Worm (Caenorhabditis elegans) whole organism, young adult: ENCODE data around the gene R01H2.2.

Experiments
- B0035.1 ChIP-seq: sonication (generic microtip); optimal IDR thresholded peaks from 2 replicates; lab custom pipeline; 2016; ENCODE audit warnings: missing genetic modification characterization, mild to moderate bottlenecking, missing compliant biosample characterization, missing genotype, missing genetic modification reagents
- B0261.1 ChIP-seq: sonication (generic microtip); optimal IDR thresholded peaks from 2 replicates; lab custom pipeline; 2016; ENCODE audit warnings: mild to moderate bottlenecking, missing genetic modification characterization, moderate library complexity, missing compliant biosample characterization
- D2030.7 ChIP-seq: fragments of 200-800 bp; sonication (Bioruptor generic); IDR thresholded peaks from 2 replicates; pipeline ENCODE4 v1.3.6; 2022; ENCODE audit warnings: missing genetic modification reagents, missing genetic modification characterization, missing compliant biosample characterization
- F10E7.11 ChIP-seq: sonication (generic microtip); optimal IDR thresholded peaks from 2 replicates; lab custom pipeline; 2017; ENCODE audit warnings: mild to moderate bottlenecking, missing genetic modification characterization, moderate library complexity, missing compliant biosample characterization
- F23B12.7 ChIP-seq: sonication (generic microtip); optimal IDR thresholded peaks from 2 replicates; lab custom pipeline; 2017; ENCODE audit warnings: missing genetic modification characterization, mild to moderate bottlenecking, missing compliant biosample characterization, antibody characterized with exemption, moderate library complexity; ENCODE audit not compliant: insufficient read depth
- F39B2.1 ChIP-seq: fragments of 200-800 bp; sonication (Bioruptor generic); IDR thresholded peaks from 2 replicates; pipeline ENCODE4 v1.3.6; 2022; ENCODE audit warnings: missing genetic modification reagents, missing genetic modification characterization, missing compliant biosample characterization
- F49E8.2 ChIP-seq: sonication (generic microtip); optimal IDR thresholded peaks from 3 replicates; lab custom pipeline; 2017; ENCODE audit warnings: missing genetic modification characterization, mild to moderate bottlenecking, missing compliant biosample characterization, antibody characterized with exemption, moderate library complexity; ENCODE audit not compliant: insufficient read depth
- F57C9.4 ChIP-seq: sonication (generic microtip); optimal IDR thresholded peaks from 2 replicates; lab custom pipeline; 2017; ENCODE audit warnings: mild to moderate bottlenecking, missing genetic modification characterization, missing compliant biosample characterization
- T26A5.8 ChIP-seq: sonication (generic microtip); optimal IDR thresholded peaks from 2 replicates; lab custom pipeline; 2016; ENCODE audit warnings: missing genetic modification characterization, missing compliant biosample characterization
- Y53G8AR.9 ChIP-seq: fragments of 200-800 bp; sonication (Bioruptor generic); conservative IDR thresholded peaks from 2 replicates; pipeline ENCODE4 v1.3.6; 2022; ENCODE audit warnings: missing genetic modification reagents, missing genetic modification characterization, missing compliant biosample characterization
- Y56A3A.18 ChIP-seq: fragments of 200-800 bp; sonication (Bioruptor generic); IDR thresholded peaks from 2 replicates; pipeline ENCODE4 v1.3.6; 2022; ENCODE audit warnings: missing genetic modification reagents, missing genetic modification characterization, missing compliant biosample characterization
- Y95B8A.8 ChIP-seq: fragments of 200-800 bp; sonication (Bioruptor generic); IDR thresholded peaks from 2 replicates; pipeline ENCODE4 v1.3.6; 2022; ENCODE audit warnings: missing genetic modification reagents, missing genetic modification characterization, missing compliant biosample characterization
- ZK185.1 ChIP-seq: sonication (generic microtip); optimal IDR thresholded peaks from 2 replicates; lab custom pipeline; 2016; ENCODE audit warnings: mild to moderate bottlenecking, missing genetic modification characterization, missing compliant biosample characterization; ENCODE audit not compliant: poor library complexity, severe bottlenecking
- akir-1 ChIP-seq: fragments of 200-800 bp; sonication (Bioruptor generic); optimal IDR thresholded peaks from 2 replicates; lab custom pipeline; 2018; ENCODE audit warnings: mild to moderate bottlenecking, missing genetic modification characterization, moderate library complexity, missing compliant biosample characterization
- attf-6 ChIP-seq: fragments of 200-800 bp; sonication (Bioruptor generic); IDR thresholded peaks from 2 replicates; pipeline ENCODE4 v1.3.6; 2022; ENCODE audit warnings: missing genetic modification reagents, missing genetic modification characterization, missing compliant biosample characterization
- bed-1 ChIP-seq: fragments of 200-800 bp; sonication (Bioruptor generic); IDR thresholded peaks from 2 replicates; pipeline ENCODE4 v1.3.6; 2022; ENCODE audit warnings: missing genetic modification reagents, missing genetic modification characterization, missing compliant biosample characterization
- ceh-40 ChIP-seq: fragments of 200-800 bp; sonication (Bioruptor generic); IDR thresholded peaks from 2 replicates; pipeline ENCODE4 v1.3.6; 2022; ENCODE audit warnings: missing genetic modification characterization, missing compliant biosample characterization
- ceh-58 ChIP-seq: fragments of 200-800 bp; sonication (Bioruptor generic); IDR thresholded peaks from 2 replicates; pipeline ENCODE4 v1.3.6; 2022; ENCODE audit warnings: missing genetic modification characterization, missing compliant biosample characterization
- ceh-91 ChIP-seq: fragments of 200-800 bp; sonication (Bioruptor generic); IDR thresholded peaks from 2 replicates; pipeline ENCODE4 v1.3.6; 2022; ENCODE audit warnings: missing genetic modification reagents, missing genetic modification characterization, missing compliant biosample characterization
- die-1 ChIP-seq: sonication (generic microtip); optimal IDR thresholded peaks from 2 replicates; lab custom pipeline; 2016; ENCODE audit warnings: missing genotype, mild to moderate bottlenecking, missing genetic modification characterization, missing compliant biosample characterization
- dox-1 ChIP-seq: fragments of 200-800 bp; sonication (Bioruptor generic); IDR thresholded peaks from 2 replicates; pipeline ENCODE4 v1.3.6; 2022; ENCODE audit warnings: missing genetic modification reagents, missing genetic modification characterization, missing compliant biosample characterization
- gei-17 ChIP-seq: fragments of 200-800 bp; sonication (Bioruptor generic); optimal IDR thresholded peaks from 2 replicates; lab custom pipeline; 2018; ENCODE audit warnings: mild to moderate bottlenecking, missing genetic modification characterization, missing compliant biosample characterization
- hmg-1.2 ChIP-seq: fragments of 200-800 bp; sonication (Bioruptor generic); IDR thresholded peaks from 2 replicates; pipeline ENCODE4 v1.3.6; 2022; ENCODE audit warnings: missing genetic modification reagents, missing genetic modification characterization, missing compliant biosample characterization
- hrde-1 ChIP-seq: sonication (generic microtip); optimal IDR thresholded peaks from 2 replicates; lab custom pipeline; 2016; ENCODE audit warnings: missing genetic modification characterization, mild to moderate bottlenecking, missing compliant biosample characterization, moderate library complexity, missing genotype, missing genetic modification reagents, borderline replicate concordance
- lag-1 ChIP-seq: fragments of 200-800 bp; sonication (Bioruptor generic); IDR thresholded peaks from 2 replicates; pipeline ENCODE4 v1.3.6; 2022; ENCODE audit warnings: missing genetic modification reagents, missing genetic modification characterization, missing compliant biosample characterization
- let-607 ChIP-seq, 2 experiments: fragments of 200-800 bp in 1 of 2; sonication (Bioruptor generic) in 1 of 2; sonication (generic microtip) in 1 of 2; optimal IDR thresholded peaks; 2 replicates each; lab custom pipeline; 2016 to 2018; ENCODE audit warnings: mild to moderate bottlenecking in 2 of 2, missing compliant biosample characterization in 2 of 2, missing genetic modification characterization in 2 of 2, moderate library complexity in 2 of 2, missing genotype in 1 of 2
- lin-26 ChIP-seq: fragments of 200-800 bp; sonication (Bioruptor generic); IDR thresholded peaks from 2 replicates; pipeline ENCODE4 v1.3.6; 2022; ENCODE audit warnings: missing genetic modification reagents, missing genetic modification characterization, missing compliant biosample characterization
- lin-54 ChIP-seq: fragments of 200-800 bp; sonication (Bioruptor generic); optimal IDR thresholded peaks from 2 replicates; lab custom pipeline; 2018; ENCODE audit warnings: mild to moderate bottlenecking, missing genetic modification characterization, missing compliant biosample characterization
- lsl-1 ChIP-seq: fragments of 200-800 bp; sonication (Bioruptor generic); optimal IDR thresholded peaks from 2 replicates; lab custom pipeline; 2018; ENCODE audit warnings: mild to moderate bottlenecking, missing genetic modification characterization, moderate library complexity, missing compliant biosample characterization
- madf-10 ChIP-seq: sonication (generic microtip); optimal IDR thresholded peaks from 2 replicates; lab custom pipeline; 2016; ENCODE audit warnings: mild to moderate bottlenecking, missing genetic modification characterization, missing compliant biosample characterization
- madf-8 ChIP-seq: fragments of 200-800 bp; sonication (Bioruptor generic); conservative IDR thresholded peaks from 2 replicates; pipeline ENCODE4 v1.3.6; 2022; ENCODE audit warnings: missing genetic modification reagents, missing genetic modification characterization, missing compliant biosample characterization
- mxl-1 ChIP-seq: sonication (generic microtip); optimal IDR thresholded peaks from 2 replicates; lab custom pipeline; 2016; ENCODE audit warnings: missing genetic modification characterization, missing compliant biosample characterization
- nhr-179 ChIP-seq: sonication (generic microtip); optimal IDR thresholded peaks from 2 replicates; lab custom pipeline; 2016; ENCODE audit warnings: mild to moderate bottlenecking, missing genetic modification characterization, missing compliant biosample characterization
- nhr-90 ChIP-seq: sonication (generic microtip); optimal IDR thresholded peaks from 2 replicates; lab custom pipeline; 2016; ENCODE audit warnings: missing genotype, mild to moderate bottlenecking, missing genetic modification characterization, missing compliant biosample characterization
- rec-8 ChIP-seq, 2 experiments: sonication (generic microtip); optimal IDR thresholded peaks; 2 replicates each; lab custom pipeline; 2016; ENCODE audit warnings: mild to moderate bottlenecking in 2 of 2, missing genetic modification characterization in 2 of 2, missing genetic modification reagents in 2 of 2, missing genotype in 2 of 2, missing biosample characterization in 1 of 2, missing compliant biosample characterization in 1 of 2, moderate library complexity in 1 of 2
- rpc-1 ChIP-seq, 2 experiments: fragments of 150-350 bp in 1 of 2; sonication (generic microtip) in 1 of 2; optimal IDR thresholded peaks; 2 replicates each; lab custom pipeline; 2014 to 2018; ENCODE audit warnings: missing biosample characterization in 1 of 2, missing genetic modification characterization in 1 of 2, missing genetic modification reagents in 1 of 2, missing genotype in 1 of 2
- sdz-38 ChIP-seq: sonication (generic microtip); optimal IDR thresholded peaks from 2 replicates; lab custom pipeline; 2016; ENCODE audit warnings: missing genotype, missing genetic modification characterization, missing compliant biosample characterization
- snpc-1.1 ChIP-seq: sonication (generic microtip); optimal IDR thresholded peaks from 2 replicates; lab custom pipeline; 2017; ENCODE audit warnings: missing genetic modification characterization, mild to moderate bottlenecking, missing compliant biosample characterization, antibody characterized with exemption, moderate library complexity, missing genotype, missing genetic modification reagents; ENCODE audit not compliant: insufficient read depth
- somi-1 ChIP-seq: fragments of 200-800 bp; sonication (Bioruptor generic); optimal IDR thresholded peaks from 2 replicates; lab custom pipeline; 2018; ENCODE audit warnings: mild to moderate bottlenecking, missing genetic modification characterization, missing compliant biosample characterization
- unc-62 ChIP-seq: fragments of 150-350 bp; optimal IDR thresholded peaks from 2 replicates; lab custom pipeline; 2014; ENCODE audit warnings: missing biosample characterization, missing genetic modification reagents, missing genetic modification characterization
- ztf-18 ChIP-seq: sonication (generic microtip); optimal IDR thresholded peaks from 2 replicates; lab custom pipeline; 2016; ENCODE audit warnings: missing genotype, mild to moderate bottlenecking, missing genetic modification characterization, missing compliant biosample characterization
- ztf-6 ChIP-seq: fragments of 200-800 bp; sonication (Bioruptor generic); IDR thresholded peaks from 2 replicates; pipeline ENCODE4 v1.3.6; 2022; ENCODE audit warnings: missing genetic modification reagents, missing genetic modification characterization, missing compliant biosample characterization

Gene R01H2.2

DNA sequence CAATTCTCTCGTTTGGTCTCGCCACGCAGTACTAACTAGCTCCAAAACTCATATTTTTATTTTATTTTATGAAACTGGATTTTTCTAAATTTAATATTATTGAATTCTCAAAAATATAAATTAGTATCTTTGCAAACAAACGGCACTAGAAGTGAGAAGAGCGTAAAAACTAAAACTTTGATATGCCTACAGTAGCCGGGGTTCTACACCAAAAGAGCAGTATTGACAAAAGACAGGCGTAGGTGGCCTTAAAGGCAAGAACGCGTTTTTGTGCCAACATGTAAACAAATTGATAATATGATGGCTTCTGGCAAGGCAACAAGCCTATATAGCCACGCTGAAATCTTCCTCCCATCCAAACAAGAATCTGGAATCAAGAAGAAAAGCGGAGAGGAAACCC, 6.2 kb downstream of the R01H2.2 start, which contains the start of gene R01H2.1:
Gene R01H2.1, plus strand, starts transcription at position 301 of the 400 bp plus-strand sequence.
- TF ChIP-seq let-607 (tag; optimal IDR thresholded peaks at IDR 0.05; lab: Kevin White, UChicago), result no peak
- TF ChIP-seq lin-26, result no peak
- TF ChIP-seq F49E8.2 (tag; lab: Kevin White, UChicago), result no peak
- no peak for TF ChIP-seq nhr-179
- TF ChIP-seq ztf-18 (tag; lab: Kevin White, UChicago), result no peak
- TF ChIP-seq gei-17 (GFP tag; lab: Kevin White, UChicago), result no peak
- TF ChIP-seq madf-10 (tag; lab: Kevin White, UChicago), result no peak
- TF ChIP-seq ZK185.1 (tag; lab: Kevin White, UChicago), result no peak
- no peak for TF ChIP-seq mxl-1 (tag; lab: Kevin White, UChicago)
- no peak for TF ChIP-seq lsl-1 (GFP tag; lab: Kevin White, UChicago)
- no peak for TF ChIP-seq rec-8 (tag; optimal IDR thresholded peaks at IDR 0.05; lab: Kevin White, UChicago)
- no peak for TF ChIP-seq Y95B8A.8
- TF ChIP-seq attf-6 (GFP tag; lab: Robert Waterston, UW), result no peak
- no peak for TF ChIP-seq F39B2.1 (GFP tag; lab: Robert Waterston, UW)
- TF ChIP-seq ceh-58 (GFP tag; lab: Robert Waterston, UW), result no peak
- no peak for TF ChIP-seq rpc-1 (optimal IDR thresholded peaks at IDR 0.05; lab: Kevin White, UChicago)
- TF ChIP-seq rpc-1 (tag; optimal IDR thresholded peaks at IDR 0.05; lab: Kevin White, UChicago), result no peak
- no peak for TF ChIP-seq akir-1 (GFP tag; lab: Kevin White, UChicago)
- no peak for TF ChIP-seq ceh-40
- no peak for TF ChIP-seq die-1 (tag; lab: Kevin White, UChicago)
- TF ChIP-seq F23B12.7 (tag; lab: Kevin White, UChicago), result no peak
- TF ChIP-seq, all 124 proteins: peak for 0

DNA sequence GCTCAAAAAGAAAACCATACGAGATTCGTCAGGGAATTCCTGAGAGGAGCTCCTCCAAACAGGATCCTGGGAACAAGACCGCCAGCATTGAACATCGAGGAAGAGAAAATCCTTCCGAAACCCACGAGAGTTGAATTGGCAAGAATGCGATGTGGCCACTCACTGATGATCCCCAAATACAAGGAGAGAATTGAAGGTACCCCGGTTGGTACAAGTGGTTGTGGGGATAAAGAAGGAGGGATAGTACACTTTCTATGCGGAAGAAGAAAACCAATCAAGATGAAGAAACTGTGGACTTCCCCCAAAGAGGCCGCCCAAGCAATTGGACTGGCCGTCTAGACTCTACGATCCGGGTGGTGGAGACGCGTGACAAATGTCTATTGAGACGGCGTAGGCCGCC, 6.7 kb downstream of the R01H2.2 start:
- TF ChIP-seq attf-6 (GFP tag; lab: Robert Waterston, UW) (no peak), lin-26 (no peak), bed-1 (GFP tag; lab: Robert Waterston, UW) (no peak), D2030.7 (no peak), hmg-1.2 (no peak), F57C9.4 (tag; lab: Kevin White, UChicago) (no peak), nhr-179 (no peak), B0035.1 (tag; lab: Kevin White, UChicago) (no peak), T26A5.8 (tag; lab: Kevin White, UChicago) (no peak)

DNA sequence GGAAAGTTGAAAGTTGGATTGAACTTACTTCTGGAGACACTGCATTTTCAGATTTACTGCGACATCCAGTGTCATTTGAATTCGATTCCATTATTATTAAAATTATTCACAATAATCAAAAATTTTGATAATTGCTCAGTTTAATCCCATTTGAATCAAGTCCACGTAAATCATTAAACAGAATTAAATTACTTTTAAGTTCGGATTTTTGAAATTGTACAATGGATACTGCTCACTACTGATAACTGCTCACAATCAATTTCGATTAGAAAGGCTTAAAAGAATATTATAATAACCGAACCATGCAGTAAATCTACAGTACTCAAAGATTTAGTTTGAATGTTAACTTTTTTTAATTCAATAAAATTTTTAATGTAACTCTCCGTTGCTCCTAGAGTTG, 7.8 kb downstream of the R01H2.2 start, which contains the start of gene R01H2.4:
Gene R01H2.4, minus strand, starts transcription at position 101 of the 400 bp plus-strand sequence.
- TF ChIP-seq F10E7.11 (no peak), ztf-6 (GFP tag; lab: Robert Waterston, UW) (no peak), madf-10 (tag; lab: Kevin White, UChicago) (no peak), Y56A3A.18 (no peak), somi-1 (GFP tag; lab: Kevin White, UChicago) (no peak)

DNA sequence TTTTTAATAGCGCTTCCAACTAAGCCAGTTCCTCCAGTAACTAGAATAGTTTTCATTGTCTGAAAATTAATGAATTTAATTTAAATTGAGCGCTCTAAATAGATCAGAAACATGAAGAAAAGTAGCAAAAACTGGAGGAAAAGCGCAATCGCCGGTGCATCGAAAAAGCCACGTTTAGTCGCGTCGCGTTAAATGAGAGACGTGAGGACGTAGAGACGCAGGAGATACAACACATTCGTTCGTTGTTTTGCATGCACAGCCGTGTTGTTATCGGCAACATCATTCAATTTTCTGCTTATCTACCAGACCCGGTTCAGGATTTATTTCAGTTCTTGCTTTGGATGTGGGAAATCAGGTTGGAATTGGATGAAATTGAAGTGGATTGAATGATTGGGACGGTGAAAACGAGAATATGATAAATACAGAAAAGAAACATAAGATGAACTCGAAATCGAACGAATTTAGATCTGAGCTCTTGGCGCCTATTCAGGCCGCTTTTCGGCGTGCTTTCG, 11.1 kb downstream of the R01H2.2 start, which contains the start of gene ger-1:
Gene ger-1, minus strand, starts transcription at position 93 of the 512 bp plus-strand sequence.
- no peak for TF ChIP-seq ceh-91 (GFP tag; lab: Robert Waterston, UW)
- TF ChIP-seq madf-10 (tag; lab: Kevin White, UChicago), result no peak
- no peak for TF ChIP-seq let-607 (tag; optimal IDR thresholded peaks at IDR 0.05; lab: Kevin White, UChicago)
- no peak for TF ChIP-seq rec-8 (tag; optimal IDR thresholded peaks at IDR 0.05; lab: Kevin White, UChicago)
- no peak for TF ChIP-seq snpc-1.1 (tag; lab: Kevin White, UChicago)
- TF ChIP-seq nhr-90 (tag; lab: Kevin White, UChicago), result no peak
- no peak for TF ChIP-seq somi-1 (GFP tag; lab: Kevin White, UChicago)
- TF ChIP-seq B0261.1 (tag; lab: Kevin White, UChicago), result no peak
- TF ChIP-seq madf-8 (GFP tag; lab: Robert Waterston, UW), result no peak
- no peak for TF ChIP-seq F49E8.2 (tag; lab: Kevin White, UChicago)
- TF ChIP-seq sdz-38 (tag; lab: Kevin White, UChicago), result no peak
- 0 out of 2 replicates have a peak, but pooled peaks have one; percentile 21 for TF ChIP-seq dox-1 (GFP tag; lab: Robert Waterston, UW)
- peak; percentile 0 for TF ChIP-seq lin-54
- TF ChIP-seq hrde-1 (tag; lab: Kevin White, UChicago), result no peak
- TF ChIP-seq Y53G8AR.9 (GFP tag; lab: Robert Waterston, UW), result no peak
- no peak for TF ChIP-seq unc-62 (GFP tag; lab: Kevin White, UChicago)
- no peak for TF ChIP-seq lag-1 (GFP tag; lab: Robert Waterston, UW)
- TF ChIP-seq hmg-1.2, result no peak
